Fruit fly (Drosophila melanogaster): ENCODE measurements around the gene CG15296.

The CG15296 gene

dm6 chrX:10546631-10547030 lies 19.8 kb downstream of the CG15296 start:
- TF ChIP-seq woc (GFP tag; optimal IDR thresholded peaks at IDR 0.05) (no peak), jim (GFP tag; optimal IDR thresholded peaks at IDR 0.05) (peak; percentile 23), Dif (GFP tag; optimal IDR thresholded peaks at IDR 0.05; ENCODE audit: partially characterized antibody) (peak; percentile 93), Jra (GFP tag; optimal IDR thresholded peaks at IDR 0.05) (no peak), Hr78 (GFP tag; optimal IDR thresholded peaks at IDR 0.05) (no peak), dl (GFP tag; optimal IDR thresholded peaks at IDR 0.05; ENCODE audit: insufficient read depth in 1 of 2, partially characterized antibody in 2 of 2) (peak; percentile 89 to 94), Hr83 (GFP tag; optimal IDR thresholded peaks at IDR 0.05; ENCODE audit: poor library complexity, severe bottlenecking) (peak; percentile 20)

- no peak for TF ChIP-seq Rel (GFP tag; optimal IDR thresholded peaks at IDR 0.05)
- TF ChIP-seq Rel (tag; optimal IDR thresholded peaks at IDR 0.05), result no peak
- no peak for TF ChIP-seq CG32264 (GFP tag; optimal IDR thresholded peaks at IDR 0.05)
- no peak for TF ChIP-seq br (GFP tag; optimal IDR thresholded peaks at IDR 0.05)
- TF ChIP-seq tai (GFP tag; optimal IDR thresholded peaks at IDR 0.05), result no peak
- TF ChIP-seq sv (GFP tag; optimal IDR thresholded peaks at IDR 0.05), result no peak
- no peak for TF ChIP-seq GATAd (GFP tag; optimal IDR thresholded peaks at IDR 0.05)
Observed at dm6 chrX:10546034-10546433, 20.4 kb downstream of the CG15296 start.

- TF ChIP-seq CG32264 (GFP tag; optimal IDR thresholded peaks at IDR 0.05), result no peak
- no peak for TF ChIP-seq Myc (optimal IDR thresholded peaks at IDR 0.05)
- TF ChIP-seq Hnf4 (GFP tag; optimal IDR thresholded peaks at IDR 0.05), result no peak
- TF ChIP-seq CrebA (GFP tag; optimal IDR thresholded peaks at IDR 0.05; ENCODE audit: borderline replicate concordance), result no peak
- no peak for TF ChIP-seq dmrt93B (GFP tag; optimal IDR thresholded peaks at IDR 0.05)
- no peak for TF ChIP-seq usp (GFP tag; optimal IDR thresholded peaks at IDR 0.05)
- TF ChIP-seq pan (optimal IDR thresholded peaks at IDR 0.05), result no peak
- no peak for TF ChIP-seq GATAd (GFP tag; optimal IDR thresholded peaks at IDR 0.05)
- no peak for TF ChIP-seq br (GFP tag; optimal IDR thresholded peaks at IDR 0.05)
- TF ChIP-seq sv (GFP tag; optimal IDR thresholded peaks at IDR 0.05), result no peak
- TF ChIP-seq Jra (GFP tag; optimal IDR thresholded peaks at IDR 0.05), result no peak
Observed at dm6 chrX:10544287-10544686, 22.1 kb downstream of the CG15296 start.

- peak; percentile 8 for TF ChIP-seq fru (GFP tag; optimal IDR thresholded peaks at IDR 0.05)
- TF ChIP-seq h (GFP tag; optimal IDR thresholded peaks at IDR 0.05), result peak; percentile 19
- TF ChIP-seq woc (GFP tag; optimal IDR thresholded peaks at IDR 0.05), result no peak
- no peak for TF ChIP-seq Hnf4 (GFP tag; optimal IDR thresholded peaks at IDR 0.05)
- no peak for TF ChIP-seq Myc (optimal IDR thresholded peaks at IDR 0.05)
- peak; percentile 15 for TF ChIP-seq rgr (GFP tag; optimal IDR thresholded peaks at IDR 0.05)
- no peak for TF ChIP-seq GATAd (GFP tag; optimal IDR thresholded peaks at IDR 0.05)
- TF ChIP-seq Dfd (GFP tag; optimal IDR thresholded peaks at IDR 0.05), result no peak
- no peak for TF ChIP-seq foxo (GFP tag; optimal IDR thresholded peaks at IDR 0.05)
- TF ChIP-seq brk (GFP tag; optimal IDR thresholded peaks at IDR 0.05), result no peak
- no peak for TF ChIP-seq CG9705 (GFP tag; optimal IDR thresholded peaks at IDR 0.05)
- TF ChIP-seq Jra (GFP tag; optimal IDR thresholded peaks at IDR 0.05), result no peak
- no peak for TF ChIP-seq Abd-B (GFP tag; optimal IDR thresholded peaks at IDR 0.05)
- peak; percentile 10 for TF ChIP-seq ey (GFP tag; optimal IDR thresholded peaks at IDR 0.05)
- TF ChIP-seq lola (GFP tag; optimal IDR thresholded peaks at IDR 0.05), result no peak
- no peak for TF ChIP-seq br (GFP tag; optimal IDR thresholded peaks at IDR 0.05)
- TF ChIP-seq Hr78 (GFP tag; optimal IDR thresholded peaks at IDR 0.05), result no peak
- no peak for TF ChIP-seq Dif (GFP tag; optimal IDR thresholded peaks at IDR 0.05; ENCODE audit: partially characterized antibody)
- no peak for TF ChIP-seq sv (GFP tag; optimal IDR thresholded peaks at IDR 0.05)
- TF ChIP-seq OdsH (GFP tag; optimal IDR thresholded peaks at IDR 0.05), result peak; percentile 4
Observed at dm6 chrX:10543303-10543702, 23.1 kb downstream of the CG15296 start.

dm6 chrX:10540463-10540862 lies 25.9 kb downstream of the CG15296 start:
- TF ChIP-seq HLH106 (tag; optimal IDR thresholded peaks at IDR 0.05), result no peak
- TF ChIP-seq GATAd (GFP tag; optimal IDR thresholded peaks at IDR 0.05), result no peak
- no peak for TF ChIP-seq Mio (GFP tag; optimal IDR thresholded peaks at IDR 0.05)
- TF ChIP-seq Abd-B (GFP tag; optimal IDR thresholded peaks at IDR 0.05), result no peak
- TF ChIP-seq dsf (GFP tag; optimal IDR thresholded peaks at IDR 0.05; ENCODE audit: borderline replicate concordance), result no peak
- TF ChIP-seq Jra (GFP tag; optimal IDR thresholded peaks at IDR 0.05), result no peak
- no peak for TF ChIP-seq brk (GFP tag; optimal IDR thresholded peaks at IDR 0.05)
- TF ChIP-seq woc (GFP tag; optimal IDR thresholded peaks at IDR 0.05), result no peak
- TF ChIP-seq Myc (optimal IDR thresholded peaks at IDR 0.05), result no peak
- no peak for TF ChIP-seq psq (GFP tag; optimal IDR thresholded peaks at IDR 0.05)
- no peak for TF ChIP-seq jim (GFP tag; optimal IDR thresholded peaks at IDR 0.05)
- TF ChIP-seq Hnf4 (GFP tag; optimal IDR thresholded peaks at IDR 0.05), result no peak
- no peak for TF ChIP-seq dmrt93B (GFP tag; optimal IDR thresholded peaks at IDR 0.05)
- no peak for TF ChIP-seq Dif (GFP tag; optimal IDR thresholded peaks at IDR 0.05; ENCODE audit: partially characterized antibody)

All from whole organism, wandering third instar larva.